Worm (Caenorhabditis elegans) whole organism, L4 larva: ENCODE measurements around the gene abhd-3.1.

ENCODE experiments used
- ama-1 ChIP-seq: fragments of 150-350 bp; optimal IDR thresholded peaks from 2 replicates; lab custom pipeline; 2014; ENCODE audit warnings: inconsistent platforms, mixed read lengths
- ceh-20 ChIP-seq: fragments of 200-800 bp; sonication (Bioruptor generic); IDR thresholded peaks from 2 replicates; pipeline ENCODE4 v1.3.6; 2022; ENCODE audit warnings: missing genetic modification reagents, missing genetic modification characterization, missing compliant biosample characterization
- dve-1 ChIP-seq: sonication (generic microtip); optimal IDR thresholded peaks from 2 replicates; lab custom pipeline; 2017; ENCODE audit warnings: antibody characterized with exemption, mild to moderate bottlenecking, missing genetic modification characterization, missing compliant biosample characterization; ENCODE audit not compliant: insufficient read depth
- fkh-10 ChIP-seq: fragments of 150-350 bp; optimal IDR thresholded peaks from 2 replicates; lab custom pipeline; 2014; ENCODE audit warnings: missing biosample characterization, missing genetic modification reagents, missing genetic modification characterization
- jun-1 ChIP-seq: fragments of 150-350 bp; optimal IDR thresholded peaks from 2 replicates; lab custom pipeline; 2014; ENCODE audit warnings: missing biosample characterization, missing genetic modification reagents, missing genetic modification characterization
- lin-39 ChIP-seq: fragments of 150-350 bp; optimal IDR thresholded peaks from 2 replicates; lab custom pipeline; 2014; ENCODE audit warnings: missing biosample characterization, missing genetic modification reagents, missing genetic modification characterization
- madf-5 ChIP-seq, 2 experiments: fragments of 200-800 bp; sonication (Bioruptor generic); IDR thresholded peaks; 2 replicates each; pipeline ENCODE4 v1.3.6; 2022; ENCODE audit warnings: missing compliant biosample characterization in 2 of 2, missing genetic modification characterization in 2 of 2
- nhr-41 ChIP-seq: fragments of 200-800 bp; sonication (Bioruptor generic); IDR thresholded peaks from 2 replicates; pipeline ENCODE4 v1.3.6; 2022; ENCODE audit warnings: missing genetic modification reagents, missing genetic modification characterization, missing compliant biosample characterization

ce11 chrV:19999789-20000188, 44.5 kb downstream of the abhd-3.1 start:
- TF ChIP-seq ceh-20 (GFP tag; lab: Robert Waterston, UW) (no peak), lin-39 (no peak), ama-1 (lab: Kevin White, UChicago) (no peak), madf-5 (GFP tag; IDR thresholded peaks at IDR 0.05; lab: Robert Waterston, UW) (no peak), dve-1 (tag; lab: Kevin White, UChicago) (no peak), fkh-10 (GFP tag; lab: Kevin White, UChicago) (no peak), jun-1 (no peak), nhr-41 (GFP tag; lab: Robert Waterston, UW) (no peak)
